Worm (Caenorhabditis elegans) whole organism, young adult: ENCODE measurements around the gene xrn-2.

Source experiments
- B0261.1 ChIP-seq: sonication (generic microtip); optimal IDR thresholded peaks from 2 replicates; lab custom pipeline; 2016; ENCODE audit warnings: mild to moderate bottlenecking, missing genetic modification characterization, moderate library complexity, missing compliant biosample characterization
- C06A6.2 ChIP-seq: fragments of 200-800 bp; sonication (Bioruptor generic); conservative IDR thresholded peaks from 2 replicates; pipeline ENCODE4 v1.3.6; 2022; ENCODE audit warnings: missing genetic modification characterization, missing compliant biosample characterization
- C17E4.6 ChIP-seq: fragments of 200-800 bp; sonication (Bioruptor generic); IDR thresholded peaks from 2 replicates; pipeline ENCODE4 v1.3.6; 2022; ENCODE audit warnings: missing genetic modification reagents, missing genetic modification characterization, missing compliant biosample characterization
- F10E7.11 ChIP-seq: sonication (generic microtip); optimal IDR thresholded peaks from 2 replicates; lab custom pipeline; 2017; ENCODE audit warnings: mild to moderate bottlenecking, missing genetic modification characterization, moderate library complexity, missing compliant biosample characterization
- F22D6.2 ChIP-seq: sonication (generic microtip); optimal IDR thresholded peaks from 2 replicates; lab custom pipeline; 2016; ENCODE audit warnings: mild to moderate bottlenecking, missing genetic modification characterization, missing compliant biosample characterization
- F33H1.4 ChIP-seq: fragments of 200-800 bp; sonication (Bioruptor generic); IDR thresholded peaks from 2 replicates; pipeline ENCODE4 v1.3.6; 2022; ENCODE audit warnings: missing genetic modification reagents, missing genetic modification characterization, missing compliant biosample characterization
- F57C9.4 ChIP-seq: sonication (generic microtip); optimal IDR thresholded peaks from 2 replicates; lab custom pipeline; 2017; ENCODE audit warnings: mild to moderate bottlenecking, missing genetic modification characterization, missing compliant biosample characterization
- Y53G8AR.9 ChIP-seq: fragments of 200-800 bp; sonication (Bioruptor generic); conservative IDR thresholded peaks from 2 replicates; pipeline ENCODE4 v1.3.6; 2022; ENCODE audit warnings: missing genetic modification reagents, missing genetic modification characterization, missing compliant biosample characterization
- Y79H2A.3 ChIP-seq: fragments of 200-800 bp; sonication (Bioruptor generic); conservative IDR thresholded peaks from 2 replicates; pipeline ENCODE4 v1.3.6; 2022; ENCODE audit warnings: missing genetic modification reagents, missing genetic modification characterization, missing compliant biosample characterization
- akir-1 ChIP-seq: fragments of 200-800 bp; sonication (Bioruptor generic); optimal IDR thresholded peaks from 2 replicates; lab custom pipeline; 2018; ENCODE audit warnings: mild to moderate bottlenecking, missing genetic modification characterization, moderate library complexity, missing compliant biosample characterization
- ama-1 ChIP-seq, 3 experiments: fragments of 150-350 bp in 1 of 3; sonication (generic microtip) in 2 of 3; optimal IDR thresholded peaks; 2 replicates each; lab custom pipeline; 2014 to 2018; ENCODE audit warnings: missing biosample characterization in 2 of 3, missing genetic modification characterization in 2 of 3, missing genetic modification reagents in 2 of 3
- athp-1 ChIP-seq: sonication (generic microtip); optimal IDR thresholded peaks from 2 replicates; lab custom pipeline; 2017; ENCODE audit warnings: mild to moderate bottlenecking, missing genetic modification characterization, missing compliant biosample characterization
- bed-2 ChIP-seq: fragments of 200-800 bp; sonication (Bioruptor generic); IDR thresholded peaks from 2 replicates; pipeline ENCODE4 v1.3.6; 2022; ENCODE audit warnings: missing genetic modification reagents, missing genetic modification characterization, missing compliant biosample characterization
- cebp-1 ChIP-seq, 2 experiments: fragments of 200-800 bp in 1 of 2; sonication (Bioruptor generic) in 1 of 2; sonication (generic microtip) in 1 of 2; IDR thresholded peaks in 1 of 2; optimal IDR thresholded peaks in 1 of 2; 2 replicates each; pipeline versions ENCODE4 v1.3.6 to Lab custom; 2017 to 2022; ENCODE audit warnings: missing compliant biosample characterization in 2 of 2, missing genetic modification characterization in 2 of 2, mild to moderate bottlenecking in 1 of 2, missing genetic modification reagents in 1 of 2, moderate library complexity in 1 of 2
- cebp-2 ChIP-seq: fragments of 200-800 bp; sonication (Bioruptor generic); IDR thresholded peaks from 2 replicates; pipeline ENCODE4 v1.3.6; 2022; ENCODE audit warnings: missing genetic modification characterization, missing compliant biosample characterization
- ceh-100 ChIP-seq: fragments of 200-800 bp; sonication (Bioruptor generic); IDR thresholded peaks from 2 replicates; pipeline ENCODE4 v1.3.6; 2022; ENCODE audit warnings: missing genetic modification reagents, missing genetic modification characterization, missing compliant biosample characterization
- ceh-79 ChIP-seq: sonication (generic microtip); optimal IDR thresholded peaks from 2 replicates; lab custom pipeline; 2017; ENCODE audit warnings: mild to moderate bottlenecking, missing genetic modification characterization, missing compliant biosample characterization
- dox-1 ChIP-seq: fragments of 200-800 bp; sonication (Bioruptor generic); IDR thresholded peaks from 2 replicates; pipeline ENCODE4 v1.3.6; 2022; ENCODE audit warnings: missing genetic modification reagents, missing genetic modification characterization, missing compliant biosample characterization
- dpff-1 ChIP-seq: sonication (generic microtip); optimal IDR thresholded peaks from 2 replicates; lab custom pipeline; 2017; ENCODE audit warnings: mild to moderate bottlenecking, missing genetic modification characterization, missing compliant biosample characterization
- egrh-3 ChIP-seq: fragments of 200-800 bp; sonication (Bioruptor generic); IDR thresholded peaks from 2 replicates; pipeline ENCODE4 v1.3.6; 2022; ENCODE audit warnings: missing genetic modification reagents, missing genetic modification characterization, missing compliant biosample characterization
- ets-4 ChIP-seq: fragments of 200-800 bp; sonication (Bioruptor generic); optimal IDR thresholded peaks from 2 replicates; lab custom pipeline; 2018; ENCODE audit warnings: mild to moderate bottlenecking, missing genetic modification characterization, missing compliant biosample characterization
- him-1 ChIP-seq: sonication (generic microtip); optimal IDR thresholded peaks from 2 replicates; lab custom pipeline; 2016; ENCODE audit warnings: missing genotype, missing genetic modification reagents, missing genetic modification characterization, missing compliant biosample characterization
- hlh-12 ChIP-seq: sonication (generic microtip); optimal IDR thresholded peaks from 2 replicates; lab custom pipeline; 2016; ENCODE audit warnings: missing genetic modification characterization, missing compliant biosample characterization
- hlh-26 ChIP-seq: fragments of 200-800 bp; sonication (Bioruptor generic); conservative IDR thresholded peaks from 2 replicates; pipeline ENCODE4 v1.3.6; 2022; ENCODE audit warnings: missing genetic modification reagents, missing genetic modification characterization, missing compliant biosample characterization
- hmg-20 ChIP-seq: fragments of 200-800 bp; sonication (Bioruptor generic); IDR thresholded peaks from 2 replicates; pipeline ENCODE4 v1.3.6; 2022; ENCODE audit warnings: missing genetic modification reagents, missing genetic modification characterization, missing compliant biosample characterization
- lag-1 ChIP-seq: fragments of 200-800 bp; sonication (Bioruptor generic); IDR thresholded peaks from 2 replicates; pipeline ENCODE4 v1.3.6; 2022; ENCODE audit warnings: missing genetic modification reagents, missing genetic modification characterization, missing compliant biosample characterization
- let-526 ChIP-seq: fragments of 200-800 bp; sonication (Bioruptor generic); IDR thresholded peaks from 2 replicates; pipeline ENCODE4 v1.3.6; 2022; ENCODE audit warnings: missing genetic modification reagents, missing genetic modification characterization, missing compliant biosample characterization
- lin-26 ChIP-seq: fragments of 200-800 bp; sonication (Bioruptor generic); IDR thresholded peaks from 2 replicates; pipeline ENCODE4 v1.3.6; 2022; ENCODE audit warnings: missing genetic modification reagents, missing genetic modification characterization, missing compliant biosample characterization
- lin-54 ChIP-seq: fragments of 200-800 bp; sonication (Bioruptor generic); optimal IDR thresholded peaks from 2 replicates; lab custom pipeline; 2018; ENCODE audit warnings: mild to moderate bottlenecking, missing genetic modification characterization, missing compliant biosample characterization
- lir-1 ChIP-seq: fragments of 200-800 bp; sonication (Bioruptor generic); conservative IDR thresholded peaks from 2 replicates; pipeline ENCODE4 v1.3.6; 2022; ENCODE audit warnings: missing genetic modification reagents, missing genetic modification characterization, missing compliant biosample characterization
- lsy-27 ChIP-seq: sonication (generic microtip); optimal IDR thresholded peaks from 2 replicates; lab custom pipeline; 2017; ENCODE audit warnings: missing genetic modification characterization, mild to moderate bottlenecking, missing compliant biosample characterization, antibody characterized with exemption, missing genotype, borderline replicate concordance; ENCODE audit not compliant: insufficient read depth
- mcd-1 ChIP-seq: fragments of 200-800 bp; sonication (Bioruptor generic); IDR thresholded peaks from 2 replicates; pipeline ENCODE4 v1.3.6; 2022; ENCODE audit warnings: missing genetic modification reagents, missing genetic modification characterization, missing compliant biosample characterization
- mes-4 ChIP-seq: sonication (generic microtip); optimal IDR thresholded peaks from 2 replicates; lab custom pipeline; 2016; ENCODE audit warnings: missing genotype, missing genetic modification characterization, missing compliant biosample characterization
- nfya-1 ChIP-seq: sonication (generic microtip); optimal IDR thresholded peaks from 2 replicates; lab custom pipeline; 2017; ENCODE audit warnings: antibody characterized with exemption, missing compliant biosample characterization, missing genetic modification characterization, borderline replicate concordance; ENCODE audit not compliant: insufficient read depth
- nhr-27 ChIP-seq: fragments of 200-800 bp; sonication (Bioruptor generic); optimal IDR thresholded peaks from 2 replicates; lab custom pipeline; 2018; ENCODE audit warnings: mild to moderate bottlenecking, missing genetic modification characterization, moderate library complexity, missing compliant biosample characterization
- pbrm-1 ChIP-seq: fragments of 200-800 bp; sonication (Bioruptor generic); IDR thresholded peaks from 2 replicates; pipeline ENCODE4 v1.3.6; 2022; ENCODE audit warnings: missing genetic modification reagents, missing genetic modification characterization, missing compliant biosample characterization
- rcor-1 ChIP-seq: fragments of 200-800 bp; sonication (Bioruptor generic); IDR thresholded peaks from 2 replicates; pipeline ENCODE4 v1.3.6; 2022; ENCODE audit warnings: missing genetic modification reagents, missing genetic modification characterization, missing compliant biosample characterization
- rec-8 ChIP-seq, 2 experiments: sonication (generic microtip); optimal IDR thresholded peaks; 2 replicates each; lab custom pipeline; 2016; ENCODE audit warnings: mild to moderate bottlenecking in 2 of 2, missing genetic modification characterization in 2 of 2, missing genetic modification reagents in 2 of 2, missing genotype in 2 of 2, missing biosample characterization in 1 of 2, missing compliant biosample characterization in 1 of 2, moderate library complexity in 1 of 2
- rpc-1 ChIP-seq, 2 experiments: fragments of 150-350 bp in 1 of 2; sonication (generic microtip) in 1 of 2; optimal IDR thresholded peaks; 2 replicates each; lab custom pipeline; 2014 to 2018; ENCODE audit warnings: missing biosample characterization in 1 of 2, missing genetic modification characterization in 1 of 2, missing genetic modification reagents in 1 of 2, missing genotype in 1 of 2
- sea-2 ChIP-seq: fragments of 200-800 bp; sonication (Bioruptor generic); IDR thresholded peaks from 2 replicates; pipeline ENCODE4 v1.3.6; 2022; ENCODE audit warnings: missing genetic modification characterization, missing compliant biosample characterization
- tlf-1 ChIP-seq: fragments of 200-800 bp; sonication (Bioruptor generic); optimal IDR thresholded peaks from 2 replicates; lab custom pipeline; 2018; ENCODE audit warnings: mild to moderate bottlenecking, missing genetic modification characterization, missing compliant biosample characterization
- zfh-2 ChIP-seq: fragments of 200-800 bp; sonication (Bioruptor generic); conservative IDR thresholded peaks from 2 replicates; pipeline ENCODE4 v1.3.6; 2022; ENCODE audit warnings: missing genetic modification reagents, missing genetic modification characterization, missing compliant biosample characterization
- zim-3 ChIP-seq: sonication (generic microtip); optimal IDR thresholded peaks from 2 replicates; lab custom pipeline; 2017; ENCODE audit warnings: mild to moderate bottlenecking, missing genetic modification characterization, moderate library complexity, missing compliant biosample characterization

The xrn-2 gene

DNA sequence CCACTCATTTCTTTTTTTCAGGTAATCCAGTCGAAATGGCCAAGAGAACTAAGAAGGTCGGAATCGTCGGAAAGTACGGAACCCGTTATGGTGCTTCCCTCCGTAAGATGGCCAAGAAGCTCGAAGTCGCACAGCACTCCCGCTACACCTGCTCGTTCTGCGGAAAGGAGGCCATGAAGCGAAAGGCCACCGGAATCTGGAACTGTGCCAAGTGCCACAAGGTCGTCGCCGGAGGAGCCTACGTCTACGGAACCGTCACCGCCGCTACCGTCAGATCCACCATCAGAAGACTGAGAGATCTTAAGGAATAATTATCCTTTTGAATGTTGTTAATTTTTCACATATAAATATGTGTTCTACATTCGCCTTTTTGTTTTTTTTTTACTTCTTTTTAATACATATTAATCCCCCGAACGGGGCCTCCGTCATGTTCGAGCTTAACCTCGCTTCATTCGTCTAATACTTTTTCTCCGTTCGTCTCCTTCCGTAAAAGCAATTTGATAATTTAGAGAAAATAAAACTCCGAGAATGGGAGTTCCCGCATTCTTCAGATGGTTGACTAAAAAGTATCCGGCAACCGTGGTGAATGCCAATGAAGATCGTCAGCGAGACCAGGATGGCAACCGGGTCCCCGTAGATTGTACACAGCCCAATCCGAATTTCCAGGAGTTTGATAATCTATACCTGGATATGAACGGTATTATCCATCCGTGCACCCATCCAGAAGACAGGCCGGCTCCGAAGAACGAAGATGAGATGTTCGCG, at the start of gene xrn-2, which contains the start of gene rpl-43 (continued):
- TF ChIP-seq zim-3 (tag; lab: Kevin White, UChicago), result no peak
- no peak for TF ChIP-seq bed-2 (GFP tag; lab: Robert Waterston, UW)
- TF ChIP-seq rpc-1 (optimal IDR thresholded peaks at IDR 0.05; lab: Kevin White, UChicago), result no peak
- TF ChIP-seq rpc-1 (tag; optimal IDR thresholded peaks at IDR 0.05; lab: Kevin White, UChicago), result no peak
- peak; percentile 83; the same call in 1 of the 2 replicates for TF ChIP-seq Y79H2A.3
- TF ChIP-seq let-526 (GFP tag; lab: Robert Waterston, UW), result no peak
- TF ChIP-seq F33H1.4 (GFP tag; lab: Robert Waterston, UW), result peak; percentile 38
- no peak for TF ChIP-seq B0261.1 (tag; lab: Kevin White, UChicago)
- TF ChIP-seq F22D6.2, result no peak
- TF ChIP-seq hlh-26 (GFP tag; lab: Robert Waterston, UW), result no peak
- no peak for TF ChIP-seq lsy-27
- peak; percentile 77 for TF ChIP-seq lin-54
- TF ChIP-seq tlf-1 (GFP tag; lab: Kevin White, UChicago), result peak; percentile 72
- TF ChIP-seq akir-1 (GFP tag; lab: Kevin White, UChicago), result no peak
- no peak for TF ChIP-seq dox-1
- peak in 1 of 2 experiments; percentile 70 for TF ChIP-seq rec-8 (tag; optimal IDR thresholded peaks at IDR 0.05; lab: Kevin White, UChicago)
- TF ChIP-seq pbrm-1 (GFP tag; lab: Robert Waterston, UW), result peak; percentile 60
- TF ChIP-seq zfh-2 (GFP tag; lab: Robert Waterston, UW), result peak; percentile 86
- TF ChIP-seq rcor-1 (GFP tag; lab: Robert Waterston, UW), result peak; percentile 72
- TF ChIP-seq mes-4, result no peak
- TF ChIP-seq ets-4 (GFP tag; lab: Kevin White, UChicago), result no peak
- TF ChIP-seq hmg-20 (GFP tag; lab: Robert Waterston, UW), result peak; percentile 76
- peak; percentile 69 for TF ChIP-seq F10E7.11
- TF ChIP-seq him-1 (tag; lab: Kevin White, UChicago), result peak; percentile 37
- TF ChIP-seq lin-26 (GFP tag; lab: Robert Waterston, UW), result peak; percentile 77; the same call in 1 of the 2 replicates
- TF ChIP-seq nhr-27, result no peak
- TF ChIP-seq Y53G8AR.9 (GFP tag; lab: Robert Waterston, UW), result peak; percentile 83
- no peak for TF ChIP-seq lag-1 (GFP tag; lab: Robert Waterston, UW)
- TF ChIP-seq cebp-1 (GFP tag; IDR thresholded peaks at IDR 0.05; lab: Robert Waterston, UW), result 0 out of 2 replicates have a peak, but pooled peaks have one; percentile 41
- peak; percentile 28 for TF ChIP-seq cebp-1 (tag; optimal IDR thresholded peaks at IDR 0.05; lab: Kevin White, UChicago)
- peak; percentile 67 for TF ChIP-seq egrh-3 (GFP tag; lab: Robert Waterston, UW)
- no peak for TF ChIP-seq hlh-12 (tag; lab: Kevin White, UChicago)
- TF ChIP-seq lir-1 (GFP tag; lab: Robert Waterston, UW), result 0 out of 2 replicates have a peak, but pooled peaks have one; percentile 17
- TF ChIP-seq ceh-100 (GFP tag; lab: Robert Waterston, UW), result peak; percentile 72

DNA sequence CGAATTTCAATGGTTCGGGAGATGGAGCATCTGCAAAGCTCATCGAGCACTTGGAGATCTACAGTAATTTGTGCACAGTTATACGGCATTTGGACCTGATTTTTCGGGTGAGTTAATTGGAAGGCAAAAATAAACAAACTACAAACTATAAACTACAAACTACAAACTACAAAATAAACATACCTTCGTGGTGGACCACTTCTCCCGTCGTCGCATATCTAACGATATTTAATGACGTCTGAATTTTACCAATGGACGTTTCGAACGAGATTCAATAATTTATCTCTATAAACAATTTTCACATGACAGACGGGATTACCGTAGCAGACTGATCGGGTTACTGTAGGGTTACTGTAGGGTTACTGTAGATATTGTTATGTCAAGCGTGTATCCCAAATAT, 49.4 kb upstream of the xrn-2 start:
- TF ChIP-seq nfya-1 (tag; lab: Kevin White, UChicago), result no peak
- TF ChIP-seq ama-1 (optimal IDR thresholded peaks at IDR 0.05; lab: Kevin White, UChicago), result no peak
- no peak for TF ChIP-seq ama-1 (GFP tag; optimal IDR thresholded peaks at IDR 0.05; lab: Kevin White, UChicago)
- TF ChIP-seq nhr-27, result no peak
- no peak for TF ChIP-seq cebp-2 (GFP tag; lab: Robert Waterston, UW)
- TF ChIP-seq sea-2 (GFP tag; lab: Robert Waterston, UW), result no peak
- TF ChIP-seq ceh-79 (tag; lab: Kevin White, UChicago), result no peak
- TF ChIP-seq athp-1, result no peak
- TF ChIP-seq dpff-1, result no peak
- no peak for TF ChIP-seq C06A6.2 (GFP tag; lab: Robert Waterston, UW)
- TF ChIP-seq mcd-1, result no peak
- TF ChIP-seq F57C9.4 (tag; lab: Kevin White, UChicago), result no peak
- TF ChIP-seq zfh-2 (GFP tag; lab: Robert Waterston, UW), result no peak
- TF ChIP-seq C17E4.6 (GFP tag; lab: Robert Waterston, UW), result no peak
